Worm (Caenorhabditis elegans): ENCODE measurements around the gene chil-19.

Gene chil-19

DNA sequence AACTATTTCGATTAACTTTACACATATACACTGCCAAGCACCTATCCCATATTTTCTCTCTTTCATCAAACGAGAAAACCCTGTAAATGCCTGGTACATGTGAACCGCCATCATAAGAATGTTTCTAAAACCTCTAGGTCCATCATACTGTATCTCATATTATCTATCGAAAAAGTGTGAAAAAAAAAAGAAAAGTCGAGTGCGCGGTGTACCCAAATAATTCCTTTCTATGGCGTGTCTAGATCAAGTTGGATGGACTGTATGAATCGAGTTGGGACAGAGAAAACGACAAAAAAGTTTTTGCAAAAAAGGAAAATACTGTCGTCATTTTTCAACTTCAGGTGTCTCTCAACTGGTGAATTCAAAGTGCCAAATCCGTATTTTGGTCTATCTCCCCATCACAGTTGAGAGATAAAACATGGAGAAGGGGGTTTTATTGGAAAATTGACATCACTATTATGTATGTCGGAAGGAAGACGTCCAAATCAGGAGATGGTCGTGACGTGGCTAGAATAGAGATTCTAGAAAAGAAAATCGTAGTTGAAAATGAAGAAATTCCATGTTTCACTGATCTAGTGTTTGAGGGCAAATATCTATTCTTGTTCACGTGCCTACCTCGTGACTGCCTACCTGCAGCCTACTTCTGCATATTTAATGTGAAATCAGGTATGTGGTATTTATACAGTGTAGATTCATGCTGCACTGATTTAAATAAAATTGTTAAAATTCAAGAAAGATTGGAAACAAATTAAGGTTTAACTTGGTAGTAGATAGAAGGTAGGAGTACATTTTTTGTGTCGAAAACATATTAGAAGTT lies 39.2 kb upstream of the chil-19 start:
- TF ChIP-seq ceh-14 (tag; optimal IDR thresholded peaks at IDR 0.05) (no peak), fkh-6 (tag; optimal IDR thresholded peaks at IDR 0.05) (no peak), sox-2 (GFP tag; IDR thresholded peaks at IDR 0.05) (no peak), ttx-3 (tag; optimal IDR thresholded peaks at IDR 0.05) (no peak), ceh-45 (GFP tag; IDR thresholded peaks at IDR 0.05) (no peak), nhr-232 (tag; optimal IDR thresholded peaks at IDR 0.05) (no peak), ceh-22 (tag; optimal IDR thresholded peaks at IDR 0.05) (no peak), ceh-2 (tag; optimal IDR thresholded peaks at IDR 0.05) (no peak), T23F11.4 (GFP tag; optimal IDR thresholded peaks at IDR 0.05) (no peak), sox-4 (tag; optimal IDR thresholded peaks at IDR 0.05) (no peak), madf-2 (tag; optimal IDR thresholded peaks at IDR 0.05) (no peak), fax-1 (tag; optimal IDR thresholded peaks at IDR 0.05) (no peak), hlh-30 (tag; optimal IDR thresholded peaks at IDR 0.05; ENCODE audit: insufficient read depth) (no peak), dmd-4 (tag; optimal IDR thresholded peaks at IDR 0.05; ENCODE audit: borderline replicate concordance) (no peak), syd-9 (tag; optimal IDR thresholded peaks at IDR 0.05) (no peak), C38D4.7 (GFP tag; optimal IDR thresholded peaks at IDR 0.05) (no peak), npax-4 (tag; optimal IDR thresholded peaks at IDR 0.05) (no peak)

DNA sequence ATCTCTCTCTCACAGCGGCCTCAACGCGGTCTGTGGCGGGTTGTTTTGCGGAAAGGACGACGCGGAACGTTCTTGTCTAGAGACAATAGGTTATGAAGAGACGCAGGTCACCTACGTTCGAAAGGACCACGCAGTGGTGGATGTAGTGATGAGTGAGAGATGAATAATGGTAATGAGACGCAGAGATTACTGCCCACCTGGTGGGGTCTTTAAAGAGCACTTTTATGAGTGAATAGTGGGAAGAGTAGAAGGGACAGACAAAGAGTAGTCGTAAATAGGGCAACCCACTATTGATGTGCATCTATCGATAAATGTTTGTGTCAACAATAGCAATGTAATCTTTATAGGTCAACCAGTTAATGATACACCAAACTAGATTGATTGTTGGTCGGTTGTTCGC lies 36.8 kb upstream of the chil-19 start:
- peak; percentile 32; the same call in 1 of the 2 replicates for TF ChIP-seq sox-2 (GFP tag; IDR thresholded peaks at IDR 0.05)
- TF ChIP-seq F13H6.1 (tag; optimal IDR thresholded peaks at IDR 0.05) = no peak
- TF ChIP-seq pat-9 (tag; optimal IDR thresholded peaks at IDR 0.05) = no peak
- TF ChIP-seq hlh-8 (tag; optimal IDR thresholded peaks at IDR 0.05) = peak; percentile 31
- no peak for TF ChIP-seq sdc-2 (tag; optimal IDR thresholded peaks at IDR 0.05)
- no peak for TF ChIP-seq pros-1 (tag; optimal IDR thresholded peaks at IDR 0.05)
- no peak for TF ChIP-seq ceh-30 (tag; optimal IDR thresholded peaks at IDR 0.05)
- TF ChIP-seq ceh-45 (GFP tag; IDR thresholded peaks at IDR 0.05) = no peak
- no peak for TF ChIP-seq npax-4 (tag; optimal IDR thresholded peaks at IDR 0.05)
- no peak for TF ChIP-seq fkh-10 (GFP tag; optimal IDR thresholded peaks at IDR 0.05)
- no peak for TF ChIP-seq mec-3 (tag; optimal IDR thresholded peaks at IDR 0.05; ENCODE audit: borderline replicate concordance)
- TF ChIP-seq hlh-30 (tag; optimal IDR thresholded peaks at IDR 0.05; ENCODE audit: insufficient read depth) = no peak
- no peak for TF ChIP-seq sox-4 (tag; optimal IDR thresholded peaks at IDR 0.05)
- TF ChIP-seq unc-55 (GFP tag; optimal IDR thresholded peaks at IDR 0.05) = peak; percentile 51
- no peak for TF ChIP-seq K02D7.2 (tag; optimal IDR thresholded peaks at IDR 0.05)
- peak; percentile 31 for TF ChIP-seq nfya-1 (tag; optimal IDR thresholded peaks at IDR 0.05)
- no peak for TF ChIP-seq elt-4 (tag; optimal IDR thresholded peaks at IDR 0.05)
- no peak for TF ChIP-seq lin-11 (tag; optimal IDR thresholded peaks at IDR 0.05)
- no peak for TF ChIP-seq ceh-9 (tag; optimal IDR thresholded peaks at IDR 0.05)
- TF ChIP-seq nhr-232 (tag; optimal IDR thresholded peaks at IDR 0.05) = no peak
- TF ChIP-seq ceh-2 (tag; optimal IDR thresholded peaks at IDR 0.05) = peak; percentile 36
- TF ChIP-seq unc-86 (tag; optimal IDR thresholded peaks at IDR 0.05) = no peak
- peak; percentile 60 for TF ChIP-seq ref-2 (tag; optimal IDR thresholded peaks at IDR 0.05)
- TF ChIP-seq pha-2 (tag; optimal IDR thresholded peaks at IDR 0.05) = no peak
- TF ChIP-seq ceh-31 (tag; optimal IDR thresholded peaks at IDR 0.05) = peak; percentile 29
- no peak for TF ChIP-seq pag-3 (tag; optimal IDR thresholded peaks at IDR 0.05; ENCODE audit: borderline replicate concordance)
- peak; percentile 48 for TF ChIP-seq elt-2 (tag; optimal IDR thresholded peaks at IDR 0.05)
- TF ChIP-seq rnt-1 (tag; optimal IDR thresholded peaks at IDR 0.05) = peak; percentile 52
- peak; percentile 29 for TF ChIP-seq ceh-22 (tag; optimal IDR thresholded peaks at IDR 0.05)
- TF ChIP-seq nhr-11 (tag; optimal IDR thresholded peaks at IDR 0.05) = no peak
- peak; percentile 31 for TF ChIP-seq tbx-2 (tag; optimal IDR thresholded peaks at IDR 0.05)
- TF ChIP-seq ama-1 (optimal IDR thresholded peaks at IDR 0.05) = no peak

Measured in whole organism, late embryonic.